Worm (Caenorhabditis elegans): Measurements from ENCODE around the gene T22G5.3.
A peak's percentile ranks its signal among the peaks of the same experiment; 100 is the strongest.

The T22G5.3 gene

DNA sequence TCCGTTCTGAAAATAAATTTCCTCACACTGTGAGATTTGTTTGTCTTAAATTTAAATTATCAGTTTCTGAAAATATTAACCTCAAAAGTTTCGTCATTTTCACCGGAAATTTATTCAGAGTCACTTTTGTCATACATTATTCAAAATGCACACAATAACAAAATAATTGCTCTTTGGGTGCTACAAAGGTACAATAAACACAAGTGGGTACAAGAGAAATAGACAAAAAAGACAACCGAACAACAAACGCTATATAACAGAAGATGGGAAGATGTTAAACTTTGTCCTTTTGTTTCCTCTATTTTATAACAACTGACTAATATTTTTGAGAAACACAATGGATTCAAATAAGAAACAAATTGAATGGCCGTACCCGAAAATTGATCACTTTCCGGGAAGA is 11.2 kb upstream of the T22G5.3 start:
- TF ChIP-seq nhr-11 (tag; optimal IDR thresholded peaks at IDR 0.05): peak; percentile 46
- TF ChIP-seq ZK546.5 (tag; optimal IDR thresholded peaks at IDR 0.05): no peak
- no peak for TF ChIP-seq sma-3 (GFP tag; optimal IDR thresholded peaks at IDR 0.05)
- TF ChIP-seq elt-1 (tag; optimal IDR thresholded peaks at IDR 0.05): no peak
- TF ChIP-seq unc-39 (tag; optimal IDR thresholded peaks at IDR 0.05): no peak

- TF ChIP-seq fos-1 (tag; optimal IDR thresholded peaks at IDR 0.05): no peak
- TF ChIP-seq ztf-4 (tag; optimal IDR thresholded peaks at IDR 0.05): no peak
- no peak for TF ChIP-seq nhr-10 (tag; optimal IDR thresholded peaks at IDR 0.05)
- no peak for TF ChIP-seq mbf-1 (tag; optimal IDR thresholded peaks at IDR 0.05)
- TF ChIP-seq dmd-4 (tag; optimal IDR thresholded peaks at IDR 0.05): no peak
Observed at ce11 chrV:13872895-13873294, 7.8 kb upstream of the T22G5.3 start, which contains the start of gene cpt-5. TSS of gene cpt-5 (plus strand) at chrV:13873195.

ce11 chrV:13873323-13873722 is 7.4 kb upstream of the T22G5.3 start:
- TF ChIP-seq sem-4 (tag; optimal IDR thresholded peaks at IDR 0.05) (no peak), egl-27 (tag; optimal IDR thresholded peaks at IDR 0.05) (no peak), unc-62 (GFP tag; optimal IDR thresholded peaks at IDR 0.05) (no peak), nhr-129 (tag; optimal IDR thresholded peaks at IDR 0.05) (no peak), unc-55 (GFP tag; optimal IDR thresholded peaks at IDR 0.05) (no peak), fos-1 (tag; optimal IDR thresholded peaks at IDR 0.05) (no peak), mdl-1 (tag; optimal IDR thresholded peaks at IDR 0.05) (no peak), nhr-25 (tag; optimal IDR thresholded peaks at IDR 0.05) (no peak), F13H6.1 (tag; optimal IDR thresholded peaks at IDR 0.05) (no peak), ztf-11 (tag; optimal IDR thresholded peaks at IDR 0.05) (no peak), nhr-10 (tag; optimal IDR thresholded peaks at IDR 0.05) (no peak), Y55F3AM.14 (GFP tag; optimal IDR thresholded peaks at IDR 0.05) (no peak), nhr-23 (tag; optimal IDR thresholded peaks at IDR 0.05) (no peak), zag-1 (tag; optimal IDR thresholded peaks at IDR 0.05) (no peak), gmeb-1 (tag; optimal IDR thresholded peaks at IDR 0.05) (no peak), nhr-21 (tag; optimal IDR thresholded peaks at IDR 0.05) (no peak), mbf-1 (tag; optimal IDR thresholded peaks at IDR 0.05) (no peak), mab-5 (tag; optimal IDR thresholded peaks at IDR 0.05) (no peak)

DNA sequence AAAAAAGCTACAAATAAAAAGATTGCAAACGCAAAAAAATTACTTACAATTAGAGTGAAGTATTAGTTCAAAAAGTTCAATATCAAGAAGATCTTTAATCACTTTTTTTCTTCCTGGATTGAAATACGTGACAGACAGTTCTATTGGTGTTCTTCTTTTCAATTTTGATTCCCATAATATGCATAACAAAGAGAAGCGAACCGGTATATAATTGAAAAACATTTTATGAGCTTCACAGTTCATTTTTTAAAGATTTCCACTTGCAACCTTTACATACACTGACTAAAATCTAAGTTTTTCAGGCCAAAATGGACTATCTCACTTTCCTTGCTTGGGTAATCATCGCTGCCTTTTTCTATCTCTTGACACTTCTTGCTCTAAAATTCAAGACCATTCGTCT is 4.2 kb upstream of the T22G5.3 start, which contains the start of gene T22G5.1:
T22G5.1 (plus strand) TSS at position 301 of the 400 bp plus-strand sequence.
- no peak for TF ChIP-seq mdl-1 (tag; optimal IDR thresholded peaks at IDR 0.05)
- no peak for TF ChIP-seq ztf-11 (tag; optimal IDR thresholded peaks at IDR 0.05)
- no peak for TF ChIP-seq dmd-4 (tag; optimal IDR thresholded peaks at IDR 0.05)
- no peak for TF ChIP-seq nhr-11 (tag; optimal IDR thresholded peaks at IDR 0.05)
- TF ChIP-seq mab-5 (tag; optimal IDR thresholded peaks at IDR 0.05): no peak
- TF ChIP-seq elt-1 (tag; optimal IDR thresholded peaks at IDR 0.05): no peak
- no peak for TF ChIP-seq Y55F3AM.14 (GFP tag; optimal IDR thresholded peaks at IDR 0.05)
- no peak for TF ChIP-seq ceh-82 (tag; optimal IDR thresholded peaks at IDR 0.05)
- TF ChIP-seq alr-1 (tag; optimal IDR thresholded peaks at IDR 0.05): no peak
- no peak for TF ChIP-seq aly-2 (tag; optimal IDR thresholded peaks at IDR 0.05)
- no peak for TF ChIP-seq C34F6.9 (tag; optimal IDR thresholded peaks at IDR 0.05)
- no peak for TF ChIP-seq unc-39 (tag; optimal IDR thresholded peaks at IDR 0.05)
- no peak for TF ChIP-seq R02D3.7 (tag; optimal IDR thresholded peaks at IDR 0.05)
- TF ChIP-seq gmeb-1 (tag; optimal IDR thresholded peaks at IDR 0.05): no peak

DNA sequence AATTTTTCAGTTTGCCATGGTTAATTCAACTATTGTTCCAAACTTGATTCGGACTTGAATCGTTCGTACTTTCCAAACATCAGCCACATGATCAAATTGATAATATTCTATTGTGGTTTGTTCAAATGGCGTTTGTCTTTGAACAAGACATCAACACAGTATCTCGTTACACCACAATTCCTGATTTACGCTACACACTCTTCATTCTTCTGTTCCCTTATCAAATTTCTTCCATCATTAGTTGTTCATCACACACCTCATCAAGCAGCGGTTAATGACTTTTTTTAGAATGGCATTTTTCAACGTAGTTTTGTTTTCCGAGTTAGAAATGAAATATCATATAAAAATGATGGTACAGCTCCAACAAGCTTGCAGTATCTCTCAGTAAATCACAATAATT is 2.5 kb upstream of the T22G5.3 start:
- TF ChIP-seq nhr-25 (tag; optimal IDR thresholded peaks at IDR 0.05) (peak; percentile 30), crh-2 (tag; optimal IDR thresholded peaks at IDR 0.05) (peak; percentile 37), sma-9 (GFP tag; optimal IDR thresholded peaks at IDR 0.05) (peak; percentile 71), sma-9 (tag; optimal IDR thresholded peaks at IDR 0.05) (no peak), sma-3 (GFP tag; optimal IDR thresholded peaks at IDR 0.05) (peak; percentile 25), gmeb-1 (tag; optimal IDR thresholded peaks at IDR 0.05) (peak; percentile 7), nhr-11 (tag; optimal IDR thresholded peaks at IDR 0.05) (no peak), fos-1 (tag; optimal IDR thresholded peaks at IDR 0.05) (peak; percentile 63), ama-1 (optimal IDR thresholded peaks at IDR 0.05) (no peak)

DNA sequence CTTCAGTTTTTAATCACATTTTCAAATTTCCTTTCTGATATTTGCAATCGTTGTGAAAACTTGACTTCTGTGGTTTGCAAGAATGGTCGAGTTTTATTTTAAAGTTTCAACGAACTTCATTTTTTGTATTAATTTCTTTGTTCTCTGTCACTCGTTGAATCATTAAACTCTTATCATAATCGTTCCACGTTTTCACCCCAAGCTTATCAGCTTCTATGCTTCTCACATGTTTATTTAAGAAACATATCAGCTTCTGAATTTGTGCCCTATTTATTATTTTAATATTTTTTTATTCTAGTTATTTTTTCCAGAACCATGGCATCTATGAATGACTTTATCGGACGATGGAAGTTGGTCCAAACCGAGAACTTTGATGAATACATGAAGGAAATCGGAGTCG is 1.5 kb upstream of the T22G5.3 start, which contains the start of gene lbp-7:
lbp-7 (plus strand) TSS at position 312 of the 400 bp plus-strand sequence.
- TF ChIP-seq dmd-4 (tag; optimal IDR thresholded peaks at IDR 0.05): no peak
- TF ChIP-seq nhr-11 (tag; optimal IDR thresholded peaks at IDR 0.05): no peak
- no peak for TF ChIP-seq gmeb-1 (tag; optimal IDR thresholded peaks at IDR 0.05)
- TF ChIP-seq F13H6.1 (tag; optimal IDR thresholded peaks at IDR 0.05): no peak
- peak; percentile 66 for TF ChIP-seq crh-2 (tag; optimal IDR thresholded peaks at IDR 0.05)
- peak; percentile 70 for TF ChIP-seq sma-9 (GFP tag; optimal IDR thresholded peaks at IDR 0.05)
- TF ChIP-seq sma-9 (tag; optimal IDR thresholded peaks at IDR 0.05): no peak
- peak; percentile 94 for TF ChIP-seq fos-1 (tag; optimal IDR thresholded peaks at IDR 0.05)
- TF ChIP-seq lin-39 (tag; optimal IDR thresholded peaks at IDR 0.05): no peak
